Fruit fly (Drosophila melanogaster): Measurements from ENCODE around the gene CG4198.

The CG4198 gene

dm6 chrX:5311838-5312339 lies 1.2 kb upstream of the CG4198 start, which contains the start of the genes TrxT and dhd (continued):
- TF ChIP-seq CG9609 (GFP tag; optimal IDR thresholded peaks at IDR 0.05) (no peak), NK7.1 (GFP tag; optimal IDR thresholded peaks at IDR 0.05) (no peak), C15 (GFP tag; IDR thresholded peaks at IDR 0.05) (no peak), Nf-YC (tag; optimal IDR thresholded peaks at IDR 0.05) (peak; percentile 36), CG11560 (tag; IDR thresholded peaks at IDR 0.05) (no peak), CG7372 (GFP tag; IDR thresholded peaks at IDR 0.05) (no peak), stwl (tag; optimal IDR thresholded peaks at IDR 0.05) (peak; percentile 85), CG11093 (GFP tag; IDR thresholded peaks at IDR 0.05) (no peak), h (optimal IDR thresholded peaks at IDR 0.05) (no peak), Dp (GFP tag; optimal IDR thresholded peaks at IDR 0.05) (peak; percentile 75), CG5953 (GFP tag; IDR thresholded peaks at IDR 0.05) (no peak), CG15073 (GFP tag; optimal IDR thresholded peaks at IDR 0.05) (peak; percentile 23), her (GFP tag; optimal IDR thresholded peaks at IDR 0.05) (peak; percentile 7), Asciz (GFP tag; optimal IDR thresholded peaks at IDR 0.05) (no peak), ara (GFP tag; IDR thresholded peaks at IDR 0.05) (no peak), Hr78 (GFP tag; optimal IDR thresholded peaks at IDR 0.05) (no peak), CG11456 (GFP tag; IDR thresholded peaks at IDR 0.05) (0 out of 3 replicates have a peak, but pooled peaks have one; percentile 57), ATbp (GFP tag; optimal IDR thresholded peaks at IDR 0.05) (no peak), CG4282 (GFP tag; optimal IDR thresholded peaks at IDR 0.05) (no peak), CG30020 (tag; optimal IDR thresholded peaks at IDR 0.05) (no peak), lmd (GFP tag; IDR thresholded peaks at IDR 0.05) (peak; percentile 42; the same call in 1 of the 2 replicates), Doc2 (GFP tag; IDR thresholded peaks at IDR 0.05) (no peak), CG8924 (tag; optimal IDR thresholded peaks at IDR 0.05) (no peak), NC2α (GFP tag; optimal IDR thresholded peaks at IDR 0.05) (no peak), CG6654 (GFP tag; optimal IDR thresholded peaks at IDR 0.05) (no peak), CG7839 (tag; optimal IDR thresholded peaks at IDR 0.05) (no peak), Meics (GFP tag; optimal IDR thresholded peaks at IDR 0.05) (peak; percentile 38), CG3065 (GFP tag; optimal IDR thresholded peaks at IDR 0.05) (no peak), Dip3 (GFP tag; optimal IDR thresholded peaks at IDR 0.05) (no peak), CG30431 (GFP tag; optimal IDR thresholded peaks at IDR 0.05) (no peak), CG15011 (GFP tag; optimal IDR thresholded peaks at IDR 0.05) (no peak), CG33213 (GFP tag; optimal IDR thresholded peaks at IDR 0.05) (peak; percentile 74), Rfx (GFP tag; IDR thresholded peaks at IDR 0.05) (peak; percentile 64), CG17359 (tag; optimal IDR thresholded peaks at IDR 0.05) (no peak), CG2889 (GFP tag; IDR thresholded peaks at IDR 0.05) (no peak), ash1 (GFP tag; optimal IDR thresholded peaks at IDR 0.05) (no peak), Rx (GFP tag; IDR thresholded peaks at IDR 0.05) (no peak), CG17568 (GFP tag; optimal IDR thresholded peaks at IDR 0.05) (no peak), cato (GFP tag; optimal IDR thresholded peaks at IDR 0.05; ENCODE audit: borderline replicate concordance) (no peak), CG16863 (GFP tag; optimal IDR thresholded peaks at IDR 0.05) (no peak), fd64A (GFP tag; optimal IDR thresholded peaks at IDR 0.05) (no peak), CG6272 (GFP tag; IDR thresholded peaks at IDR 0.05) (peak; percentile 17; the same call in 1 of the 2 replicates), CoRest (tag; optimal IDR thresholded peaks at IDR 0.05) (peak; percentile 77), zfh2 (GFP tag; optimal IDR thresholded peaks at IDR 0.05) (no peak), CG9876 (GFP tag; optimal IDR thresholded peaks at IDR 0.05) (no peak), CG13424 (tag; optimal IDR thresholded peaks at IDR 0.05) (peak; percentile 6), CG11085 (GFP tag; IDR thresholded peaks at IDR 0.05) (no peak), B-H1 (GFP tag; IDR thresholded peaks at IDR 0.05) (no peak), sima (GFP tag; optimal IDR thresholded peaks at IDR 0.05) (no peak), CG10979 (tag; optimal IDR thresholded peaks at IDR 0.05) (peak; percentile 9), lab (GFP tag; optimal IDR thresholded peaks at IDR 0.05) (no peak), CG6689 (GFP tag; IDR thresholded peaks at IDR 0.05) (0 out of 2 replicates have a peak, but pooled peaks have one; percentile 44)
